Fruit fly (Drosophila melanogaster) whole organism, embryonic: ENCODE measurements around the gene CG14401.

Experiments used
- Ada2b ChIP-seq: fragments of 200-800 bp; sonication (Bioruptor generic); IDR thresholded peaks from 2 replicates; pipeline ENCODE4 v1.3.6; 2022; ENCODE audit warnings: missing biosample characterization, missing genetic modification characterization
- CG10565 ChIP-seq: fragments of 200-800 bp; sonication (Bioruptor generic); optimal IDR thresholded peaks from 3 replicates; lab custom pipeline; 2016; ENCODE audit warnings: missing biosample characterization, mild to moderate bottlenecking, missing genetic modification characterization
- CG12236 ChIP-seq: fragments of 200-800 bp; sonication (Bioruptor generic); optimal IDR thresholded peaks from 2 replicates; lab custom pipeline; 2016; ENCODE audit warnings: missing biosample characterization, missing genetic modification characterization
- CG14441 ChIP-seq: fragments of 200-800 bp; sonication (Bioruptor generic); IDR thresholded peaks from 2 replicates; pipeline ENCODE4 v1.3.6; 2022; ENCODE audit warnings: missing biosample characterization, missing genetic modification characterization
- CG14965 ChIP-seq: fragments of 200-800 bp; sonication (Bioruptor generic); optimal IDR thresholded peaks from 2 replicates; lab custom pipeline; 2016; ENCODE audit warnings: missing biosample characterization, missing genetic modification characterization, borderline replicate concordance
- CG1529 ChIP-seq: fragments of 200-800 bp; sonication (Bioruptor generic); optimal IDR thresholded peaks from 3 replicates; lab custom pipeline; 2018; ENCODE audit warnings: missing biosample characterization, missing genetic modification characterization
- CG17186 ChIP-seq: fragments of 200-800 bp; sonication (Bioruptor generic); optimal IDR thresholded peaks from 3 replicates; lab custom pipeline; 2017; ENCODE audit warnings: missing biosample characterization, missing genetic modification reagents, missing genetic modification characterization
- CG33213 ChIP-seq: fragments of 200-800 bp; sonication (Bioruptor generic); optimal IDR thresholded peaks from 3 replicates; lab custom pipeline; 2016; ENCODE audit warnings: missing biosample characterization, missing genetic modification characterization
- CG4730 ChIP-seq: fragments of 200-800 bp; sonication (Bioruptor generic); IDR thresholded peaks from 2 replicates; pipeline ENCODE4 v1.3.6; 2022; ENCODE audit warnings: missing biosample characterization, missing genetic modification characterization
- CG6175 ChIP-seq: fragments of 200-800 bp; sonication (Bioruptor generic); IDR thresholded peaks from 3 replicates; pipeline ENCODE4 v1.3.6; 2022; ENCODE audit warnings: missing biosample characterization, missing genetic modification characterization
- CG7928 ChIP-seq: fragments of 200-800 bp; sonication (Bioruptor generic); optimal IDR thresholded peaks from 2 replicates; lab custom pipeline; 2017; ENCODE audit warnings: missing biosample characterization, mild to moderate bottlenecking, missing genetic modification characterization
- CG9215 ChIP-seq: fragments of 200-800 bp; sonication (Bioruptor generic); IDR thresholded peaks from 2 replicates; pipeline ENCODE4 v1.3.6; 2022; ENCODE audit warnings: missing biosample characterization, missing genetic modification characterization
- CTCF ChIP-seq: fragments of 200-800 bp; sonication (Bioruptor generic); optimal IDR thresholded peaks from 2 replicates; lab custom pipeline; 2017; ENCODE audit warnings: missing biosample characterization, mild to moderate bottlenecking, missing genetic modification characterization, moderate library complexity
- Dbx ChIP-seq: fragments of 200-800 bp; sonication (Bioruptor generic); IDR thresholded peaks from 3 replicates; pipeline ENCODE4 v1.3.6; 2022; ENCODE audit warnings: missing biosample characterization, missing genetic modification characterization
- Dek ChIP-seq: fragments of 200-800 bp; sonication (Bioruptor generic); optimal IDR thresholded peaks from 3 replicates; lab custom pipeline; 2019; ENCODE audit warnings: missing biosample characterization, mild to moderate bottlenecking, missing genetic modification characterization, moderate library complexity
- Hand ChIP-seq: fragments of 200-800 bp; sonication (Bioruptor generic); optimal IDR thresholded peaks from 2 replicates; lab custom pipeline; 2017; ENCODE audit warnings: mild to moderate bottlenecking, missing biosample characterization, missing genetic modification reagents, missing genetic modification characterization
- Hey ChIP-seq: fragments of 200-800 bp; sonication (Bioruptor generic); optimal IDR thresholded peaks from 3 replicates; lab custom pipeline; 2018; ENCODE audit warnings: missing biosample characterization, mild to moderate bottlenecking, missing genetic modification characterization
- Hmx ChIP-seq: fragments of 200-800 bp; sonication (Bioruptor generic); optimal IDR thresholded peaks from 2 replicates; lab custom pipeline; 2016; ENCODE audit warnings: missing biosample characterization, missing genetic modification characterization
- Jarid2 ChIP-seq: fragments of 200-800 bp; sonication (Bioruptor generic); optimal IDR thresholded peaks from 3 replicates; lab custom pipeline; 2017; ENCODE audit warnings: mild to moderate bottlenecking, missing biosample characterization, missing genetic modification reagents, missing genetic modification characterization
- Lhr ChIP-seq: fragments of 200-800 bp; sonication (Bioruptor generic); optimal IDR thresholded peaks from 3 replicates; lab custom pipeline; 2017; ENCODE audit warnings: mild to moderate bottlenecking, missing biosample characterization, missing genetic modification reagents, missing genetic modification characterization
- Ravus ChIP-seq: fragments of 200-800 bp; sonication (Bioruptor generic); IDR thresholded peaks from 2 replicates; pipeline ENCODE4 v1.3.6; 2022; ENCODE audit warnings: missing biosample characterization, missing genetic modification characterization
- Stat92E ChIP-seq, 3 experiments: fragments of >200 bp in 2 of 3; fragments of 200-800 bp in 1 of 3; sonication (Bioruptor generic) in 1 of 3; optimal IDR thresholded peaks; 2 replicates each; lab custom pipeline; 2017 to 2019; ENCODE audit warnings: missing biosample characterization in 3 of 3, missing genetic modification characterization in 3 of 3, mild to moderate bottlenecking in 1 of 3, moderate library complexity in 1 of 3
- TFAM ChIP-seq: fragments of 200-800 bp; sonication (Bioruptor generic); optimal IDR thresholded peaks from 2 replicates; lab custom pipeline; 2017; ENCODE audit warnings: missing biosample characterization, missing genetic modification characterization, inconsistent platforms
- Trl ChIP-seq, 3 experiments: fragments of >200 bp in 2 of 3; fragments of 200-800 bp in 1 of 3; sonication (Bioruptor generic) in 1 of 3; optimal IDR thresholded peaks; 2 replicates in 1 of 3; 3 replicates in 2 of 3; lab custom pipeline; 2016 to 2017; ENCODE audit warnings: missing biosample characterization in 1 of 3, missing genetic modification characterization in 1 of 3
- Xrp1 ChIP-seq: fragments of 200-800 bp; sonication (Bioruptor generic); IDR thresholded peaks from 2 replicates; pipeline ENCODE4 v1.3.6; 2022; ENCODE audit warnings: missing biosample characterization, missing genetic modification characterization
- abd-A ChIP-seq: fragments of 200-800 bp; sonication (Bioruptor generic); optimal IDR thresholded peaks from 3 replicates; lab custom pipeline; 2019; ENCODE audit warnings: missing biosample characterization, mild to moderate bottlenecking, missing genetic modification characterization, moderate library complexity
- aop ChIP-seq: fragments of 200-800 bp; sonication (Bioruptor generic); IDR thresholded peaks from 2 replicates; pipeline ENCODE4 v1.3.6; 2022; ENCODE audit warnings: missing biosample characterization, missing genetic modification characterization
- ato ChIP-seq: fragments of 200-800 bp; sonication (Bioruptor generic); IDR thresholded peaks from 2 replicates; pipeline ENCODE4 v1.3.6; 2022; ENCODE audit warnings: missing biosample characterization, missing genetic modification characterization; ENCODE audit not compliant: partially characterized antibody
- az2 ChIP-seq: fragments of 200-800 bp; sonication (Bioruptor generic); optimal IDR thresholded peaks from 3 replicates; lab custom pipeline; 2016; ENCODE audit warnings: missing biosample characterization, missing genetic modification characterization
- dan ChIP-seq: fragments of 200-800 bp; sonication (Bioruptor generic); IDR thresholded peaks from 2 replicates; pipeline ENCODE4 v1.3.6; 2022; ENCODE audit warnings: missing biosample characterization, missing genetic modification characterization
- dpn ChIP-seq, 2 experiments: fragments of 200-800 bp; sonication (Bioruptor generic); optimal IDR thresholded peaks; 3 replicates each; lab custom pipeline; 2016; ENCODE audit warnings: missing biosample characterization in 2 of 2, missing genetic modification characterization in 2 of 2
- fd3F ChIP-seq: fragments of 200-800 bp; sonication (Bioruptor generic); optimal IDR thresholded peaks from 2 replicates; lab custom pipeline; 2018; ENCODE audit warnings: missing biosample characterization, mild to moderate bottlenecking, missing genetic modification characterization, moderate library complexity
- fd64A ChIP-seq: fragments of 200-800 bp; sonication (Bioruptor generic); optimal IDR thresholded peaks from 3 replicates; lab custom pipeline; 2018; ENCODE audit warnings: missing biosample characterization, mild to moderate bottlenecking, missing genetic modification characterization
- fru ChIP-seq: fragments of >200 bp; optimal IDR thresholded peaks from 2 replicates; lab custom pipeline; 2017
- ftz-f1 ChIP-seq: fragments of 200-800 bp; sonication (Bioruptor generic); optimal IDR thresholded peaks from 2 replicates; lab custom pipeline; 2016; ENCODE audit warnings: missing biosample characterization, missing genetic modification characterization
- fu2 ChIP-seq: fragments of 200-800 bp; sonication (Bioruptor generic); optimal IDR thresholded peaks from 2 replicates; lab custom pipeline; 2016; ENCODE audit warnings: missing biosample characterization, missing genetic modification characterization
- gcm ChIP-seq: fragments of 200-800 bp; sonication (Bioruptor generic); optimal IDR thresholded peaks from 2 replicates; lab custom pipeline; 2019; ENCODE audit warnings: missing biosample characterization, mild to moderate bottlenecking, missing genetic modification characterization, moderate library complexity
- ham ChIP-seq: fragments of 200-800 bp; sonication (Bioruptor generic); IDR thresholded peaks from 2 replicates; pipeline ENCODE4 v1.3.6; 2022; ENCODE audit warnings: missing biosample characterization, missing genetic modification characterization
- jigr1 ChIP-seq: fragments of 200-800 bp; sonication (Bioruptor generic); IDR thresholded peaks from 3 replicates; pipeline ENCODE4 v1.3.6; 2022; ENCODE audit warnings: missing biosample characterization, missing genetic modification characterization
- jing ChIP-seq: fragments of 200-800 bp; sonication (Bioruptor generic); optimal IDR thresholded peaks from 2 replicates; lab custom pipeline; 2018; ENCODE audit warnings: missing biosample characterization, mild to moderate bottlenecking, missing genetic modification characterization
- lmd ChIP-seq: fragments of 200-800 bp; sonication (Bioruptor generic); IDR thresholded peaks from 2 replicates; pipeline ENCODE4 v1.3.6; 2022; ENCODE audit warnings: missing biosample characterization, missing genetic modification characterization
- lov ChIP-seq, 2 experiments: fragments of 200-800 bp in 1 of 2; fragments of >200 bp in 1 of 2; sonication (Bioruptor generic) in 1 of 2; IDR thresholded peaks in 1 of 2; optimal IDR thresholded peaks in 1 of 2; 2 replicates in 1 of 2; 3 replicates in 1 of 2; pipeline versions ENCODE4 v1.3.6 to Lab custom; 2017 to 2022; ENCODE audit warnings: missing biosample characterization in 1 of 2, missing genetic modification characterization in 1 of 2
- sna ChIP-seq: fragments of 200-800 bp; sonication (Bioruptor generic); IDR thresholded peaks from 2 replicates; pipeline ENCODE4 v1.3.6; 2022; ENCODE audit warnings: missing biosample characterization, missing genetic modification characterization; ENCODE audit not compliant: partially characterized antibody
- tgo ChIP-seq: fragments of 200-800 bp; sonication (Bioruptor generic); IDR thresholded peaks from 3 replicates; pipeline ENCODE4 v1.3.6; 2022; ENCODE audit warnings: missing biosample characterization, missing genetic modification characterization
- trh ChIP-seq: fragments of 200-800 bp; sonication (Bioruptor generic); optimal IDR thresholded peaks from 2 replicates; lab custom pipeline; 2016; ENCODE audit warnings: missing biosample characterization, missing genetic modification characterization
- unc-4 ChIP-seq: fragments of 200-800 bp; sonication (Bioruptor generic); IDR thresholded peaks from 2 replicates; pipeline ENCODE4 v1.3.6; 2022; ENCODE audit warnings: missing biosample characterization, missing genetic modification characterization; ENCODE audit not compliant: partially characterized antibody
- vvl ChIP-seq: fragments of 200-800 bp; sonication (Bioruptor generic); IDR thresholded peaks from 2 replicates; pipeline ENCODE4 v1.3.6; 2022; ENCODE audit warnings: missing biosample characterization, missing genetic modification characterization
- z ChIP-seq: fragments of 200-800 bp; sonication (Bioruptor generic); IDR thresholded peaks from 3 replicates; pipeline ENCODE4 v1.3.6; 2022; ENCODE audit warnings: missing biosample characterization, missing genetic modification characterization
- zen2 ChIP-seq: fragments of 200-800 bp; sonication (Bioruptor generic); IDR thresholded peaks from 3 replicates; pipeline ENCODE4 v1.3.6; 2022; ENCODE audit warnings: missing biosample characterization, missing genetic modification characterization; ENCODE audit not compliant: partially characterized antibody

The CG14401 gene

DNA sequence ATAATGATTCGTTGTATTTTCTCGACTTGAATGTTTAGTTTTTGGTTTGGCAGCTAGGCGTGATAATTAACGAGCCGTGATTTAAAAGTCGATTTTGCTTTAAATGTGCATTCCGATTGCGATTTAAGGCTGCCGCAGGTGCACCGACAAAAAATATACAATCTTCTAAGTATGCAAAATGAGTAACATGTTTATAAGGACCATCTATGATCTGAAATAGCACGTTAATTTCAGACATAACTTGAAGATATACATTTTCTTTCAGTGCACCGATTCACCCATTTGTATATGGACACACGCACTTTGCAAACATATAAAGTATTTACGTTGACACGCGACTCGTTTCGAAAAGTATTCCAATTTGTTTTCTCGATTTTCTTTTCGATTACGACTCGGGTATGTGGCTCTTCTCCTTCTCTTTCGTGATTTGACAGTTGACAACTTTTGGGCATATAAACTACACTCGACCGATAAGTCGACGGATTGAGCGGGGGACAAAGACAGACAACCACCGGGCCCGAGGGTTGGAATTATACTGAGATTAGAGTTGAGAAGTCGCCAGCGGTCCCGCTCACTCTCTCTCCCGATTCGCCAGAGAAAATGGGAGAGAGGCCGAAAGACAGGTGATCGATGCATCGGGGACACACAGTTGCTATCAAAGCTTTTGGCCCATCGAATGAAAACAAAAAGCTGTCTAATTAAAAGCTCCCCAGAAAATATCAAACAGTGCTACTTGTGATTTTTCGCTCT lies 20.4 kb downstream of the CG14401 start (continued):
- no peak for TF ChIP-seq CG17186 (GFP tag; lab: Kevin White, UChicago)
- peak; percentile 42 for TF ChIP-seq CG1529 (GFP tag; lab: Kevin White, UChicago)
- no peak for TF ChIP-seq CTCF (GFP tag; lab: Kevin White, UChicago)
- TF ChIP-seq abd-A (tag; lab: Kevin White, UChicago) = peak; percentile 30
- peak; percentile 35 for TF ChIP-seq lmd (GFP tag; lab: Robert Waterston, UW)
- no peak for TF ChIP-seq Hand (GFP tag; lab: Kevin White, UChicago)
- no peak for TF ChIP-seq CG9215
- TF ChIP-seq unc-4 = no peak
- no peak for TF ChIP-seq CG10565
- TF ChIP-seq Dek = no peak
- peak in 1 of 3 experiments; percentile 17 for TF ChIP-seq Stat92E (GFP tag; optimal IDR thresholded peaks at IDR 0.05; lab: Kevin White, UChicago)
- no peak for TF ChIP-seq fd3F (GFP tag; lab: Kevin White, UChicago)
- TF ChIP-seq CG4730 (GFP tag; lab: Robert Waterston, UW) = no peak
- TF ChIP-seq fu2 (GFP tag; lab: Kevin White, UChicago) = no peak
- TF ChIP-seq CG12236 (GFP tag; lab: Kevin White, UChicago) = no peak
- no peak for TF ChIP-seq Lhr (GFP tag; lab: Kevin White, UChicago)
- TF ChIP-seq fd64A (GFP tag; lab: Kevin White, UChicago) = peak; percentile 36
- TF ChIP-seq CG14441 (GFP tag; lab: Robert Waterston, UW) = peak; percentile 29; the same call in 1 of the 2 replicates
- no peak for TF ChIP-seq lov (optimal IDR thresholded peaks at IDR 0.05; lab: Kevin White, UChicago)
- no peak for TF ChIP-seq lov (GFP tag; IDR thresholded peaks at IDR 0.05; lab: Robert Waterston, UW)
- no peak for TF ChIP-seq Hmx
- no peak for TF ChIP-seq Ada2b (GFP tag; lab: Robert Waterston, UW)
- TF ChIP-seq aop (GFP tag; lab: Robert Waterston, UW) = no peak
- TF ChIP-seq Ravus (GFP tag; lab: Robert Waterston, UW) = peak; percentile 39; the same call in 1 of the 2 replicates
- peak; percentile 84 for TF ChIP-seq Jarid2 (GFP tag; lab: Kevin White, UChicago)
- TF ChIP-seq jigr1 = no peak
- TF ChIP-seq ftz-f1 (GFP tag; lab: Kevin White, UChicago) = no peak
- TF ChIP-seq CG14965 = no peak
- TF ChIP-seq CG6175 (GFP tag; lab: Robert Waterston, UW) = no peak
- TF ChIP-seq ham (GFP tag; lab: Robert Waterston, UW) = no peak
- peak; percentile 36 to 57 for TF ChIP-seq dpn (GFP tag; optimal IDR thresholded peaks at IDR 0.05; lab: Kevin White, UChicago)
- TF ChIP-seq tgo (GFP tag; lab: Robert Waterston, UW) = no peak; the same call in 2 of the 3 replicates
- TF ChIP-seq z (GFP tag; lab: Robert Waterston, UW) = peak; percentile 4; the same call in 1 of the 3 replicates
- TF ChIP-seq gcm (GFP tag; lab: Kevin White, UChicago) = peak; percentile 4
- no peak for TF ChIP-seq Hey (tag; lab: Kevin White, UChicago)
- peak; percentile 69; the same call in 1 of the 2 replicates for TF ChIP-seq sna
- TF ChIP-seq CG33213 (GFP tag; lab: Kevin White, UChicago) = peak; percentile 10
- no peak for TF ChIP-seq fru (lab: Kevin White, UChicago)
- TF ChIP-seq Trl (optimal IDR thresholded peaks at IDR 0.05; lab: Kevin White, UChicago) = peak; percentile 68 to 78
- TF ChIP-seq Trl (GFP tag; optimal IDR thresholded peaks at IDR 0.05; lab: Kevin White, UChicago) = no peak
- TF ChIP-seq zen2 (GFP tag; lab: Robert Waterston, UW) = 0 out of 3 replicates have a peak, but pooled peaks have one; percentile 15
- TF ChIP-seq trh (GFP tag; lab: Kevin White, UChicago) = peak; percentile 27
- no peak for TF ChIP-seq dan (GFP tag; lab: Robert Waterston, UW)
- TF ChIP-seq vvl (GFP tag; lab: Robert Waterston, UW) = peak; percentile 31
- no peak for TF ChIP-seq CG7928 (GFP tag; lab: Kevin White, UChicago)
- no peak for TF ChIP-seq jing
- TF ChIP-seq Dbx (GFP tag; lab: Robert Waterston, UW) = no peak
- peak; percentile 43; the same call in 1 of the 2 replicates for TF ChIP-seq Xrp1 (GFP tag; lab: Robert Waterston, UW)
- TF ChIP-seq ato (GFP tag; lab: Robert Waterston, UW) = no peak
- no peak for TF ChIP-seq TFAM (GFP tag; lab: Kevin White, UChicago)
- TF ChIP-seq az2 (GFP tag; lab: Kevin White, UChicago) = peak; percentile 24
